ENCODE assay signal across 3 fruit fly cellular contexts in genomic region chr2L:517911-518619, dm6.
TF ChIP-seq lines count a peak whose summit lies in the region.

No protein-coding gene starts in this region.

- TF ChIP-seq CTCF in whole organism, embryonic (GFP tag; optimal IDR thresholded peaks at IDR 0.05; lab: Kevin White, UChicago) = no peak

TF ChIP-seq in whole organism, embryonic, 481 proteins besides CTCF, POLR2A, EP300 and RAD21:
- TF ChIP-seq CG7271 (tag; optimal IDR thresholded peaks at IDR 0.05; lab: Kevin White, UChicago) (peak; percentile 77), cad (GFP tag; optimal IDR thresholded peaks at IDR 0.05; lab: Kevin White, UChicago) (peak; percentile 99), tll (GFP tag; optimal IDR thresholded peaks at IDR 0.05; lab: Kevin White, UChicago) (peak in 1 of 2 experiments; percentile 93), D (optimal IDR thresholded peaks at IDR 0.05; lab: Kevin White, UChicago) (peak; percentile 73), D (GFP tag; optimal IDR thresholded peaks at IDR 0.05; lab: Kevin White, UChicago) (no peak), CG1832 (GFP tag; optimal IDR thresholded peaks at IDR 0.05; lab: Kevin White, UChicago) (peak; percentile 40), CG4854 (GFP tag; optimal IDR thresholded peaks at IDR 0.05; lab: Kevin White, UChicago) (no peak), CG15479 (GFP tag; optimal IDR thresholded peaks at IDR 0.05; lab: Kevin White, UChicago) (peak; percentile 97), prd (optimal IDR thresholded peaks at IDR 0.05; lab: Kevin White, UChicago) (no peak), prd (GFP tag; IDR thresholded peaks at IDR 0.05; lab: Robert Waterston, UW) (peak; percentile 36; the same call in 1 of the 3 replicates), dysf (GFP tag; IDR thresholded peaks at IDR 0.05; lab: Robert Waterston, UW) (0 out of 3 replicates have a peak, but pooled peaks have one; percentile 7), D19A (tag; optimal IDR thresholded peaks at IDR 0.05; lab: Kevin White, UChicago) (peak; percentile 56), mld (GFP tag; IDR thresholded peaks at IDR 0.05; lab: Robert Waterston, UW; ENCODE audit: partially characterized antibody) (no peak), Med (GFP tag; lab: Kevin White, UChicago) (peak; percentile 9), Sox102F (GFP tag; optimal IDR thresholded peaks at IDR 0.05; lab: Kevin White, UChicago) (no peak), CG4404 (GFP tag; IDR thresholded peaks at IDR 0.05; lab: Robert Waterston, UW) (no peak), grn (GFP tag; optimal IDR thresholded peaks at IDR 0.05; lab: Kevin White, UChicago) (peak; percentile 25), fd102C (GFP tag; optimal IDR thresholded peaks at IDR 0.05; lab: Kevin White, UChicago) (peak; percentile 16), zen (tag; optimal IDR thresholded peaks at IDR 0.05; lab: Kevin White, UChicago) (peak; percentile 99)

TF ChIP-seq in whole organism, prepupa, 60 proteins besides CTCF, POLR2A, EP300 and RAD21 (continues in another document):
- TF ChIP-seq OdsH (GFP tag; optimal IDR thresholded peaks at IDR 0.05; lab: Kevin White, UChicago) (peak; percentile 23), Eip78C (GFP tag; lab: Kevin White, UChicago) (peak; percentile 85), Sox15 (GFP tag; optimal IDR thresholded peaks at IDR 0.05; lab: Kevin White, UChicago) (peak; percentile 2), dac (GFP tag; optimal IDR thresholded peaks at IDR 0.05; lab: Kevin White, UChicago) (no peak), Sox14 (GFP tag; optimal IDR thresholded peaks at IDR 0.05; lab: Kevin White, UChicago) (peak; percentile 12), CG8319 (GFP tag; optimal IDR thresholded peaks at IDR 0.05; lab: Kevin White, UChicago) (peak; percentile 13), Sox102F (GFP tag; optimal IDR thresholded peaks at IDR 0.05; lab: Kevin White, UChicago) (peak; percentile 49), CG8119 (GFP tag; IDR thresholded peaks at IDR 0.05; lab: Robert Waterston, UW) (no peak), CG6808 (GFP tag; optimal IDR thresholded peaks at IDR 0.05; lab: Kevin White, UChicago) (no peak), CG32006 (GFP tag; optimal IDR thresholded peaks at IDR 0.05; lab: Kevin White, UChicago) (no peak), CG6854 (GFP tag; optimal IDR thresholded peaks at IDR 0.05; lab: Kevin White, UChicago) (no peak), dsx (GFP tag; optimal IDR thresholded peaks at IDR 0.05; lab: Kevin White, UChicago; ENCODE audit: poor library complexity, severe bottlenecking) (no peak), pdm3 (GFP tag; optimal IDR thresholded peaks at IDR 0.05; lab: Kevin White, UChicago) (peak; percentile 40), fd59A (GFP tag; optimal IDR thresholded peaks at IDR 0.05; lab: Kevin White, UChicago) (no peak), CG3032 (tag; optimal IDR thresholded peaks at IDR 0.05; lab: Kevin White, UChicago) (no peak), CG6163 (GFP tag; IDR thresholded peaks at IDR 0.05; lab: Robert Waterston, UW) (no peak), Ets21C (GFP tag; optimal IDR thresholded peaks at IDR 0.05; lab: Kevin White, UChicago) (peak; percentile 69), vri (GFP tag; optimal IDR thresholded peaks at IDR 0.05; lab: Kevin White, UChicago) (no peak), acj6 (GFP tag; optimal IDR thresholded peaks at IDR 0.05; lab: Kevin White, UChicago) (peak; percentile 19), Hr4 (GFP tag; optimal IDR thresholded peaks at IDR 0.05; lab: Kevin White, UChicago) (no peak), CG11902 (GFP tag; optimal IDR thresholded peaks at IDR 0.05; lab: Kevin White, UChicago) (peak; percentile 13), Ets96B (tag; optimal IDR thresholded peaks at IDR 0.05; lab: Kevin White, UChicago) (peak; percentile 43), CG4318 (GFP tag; optimal IDR thresholded peaks at IDR 0.05; lab: Kevin White, UChicago) (no peak), CG11762 (GFP tag; optimal IDR thresholded peaks at IDR 0.05; lab: Kevin White, UChicago; ENCODE audit: insufficient read depth) (no peak), salr (GFP tag; optimal IDR thresholded peaks at IDR 0.05; lab: Kevin White, UChicago) (no peak), CG11294 (GFP tag; IDR thresholded peaks at IDR 0.05; lab: Robert Waterston, UW) (no peak), eg (GFP tag; IDR thresholded peaks at IDR 0.05; lab: Robert Waterston, UW) (no peak), Eip93F (GFP tag; optimal IDR thresholded peaks at IDR 0.05; lab: Kevin White, UChicago) (no peak), topi (GFP tag; optimal IDR thresholded peaks at IDR 0.05; lab: Kevin White, UChicago) (peak; percentile 63), CG10631 (GFP tag; optimal IDR thresholded peaks at IDR 0.05; lab: Kevin White, UChicago) (peak; percentile 24), CG10669 (GFP tag; optimal IDR thresholded peaks at IDR 0.05; lab: Kevin White, UChicago) (peak; percentile 21), CG16779 (tag; optimal IDR thresholded peaks at IDR 0.05; lab: Kevin White, UChicago) (no peak), Smox (GFP tag; optimal IDR thresholded peaks at IDR 0.05; lab: Kevin White, UChicago) (peak; percentile 44), fkh (GFP tag; optimal IDR thresholded peaks at IDR 0.05; lab: Kevin White, UChicago) (no peak), ss (GFP tag; optimal IDR thresholded peaks at IDR 0.05; lab: Kevin White, UChicago) (no peak), CG34406 (GFP tag; optimal IDR thresholded peaks at IDR 0.05; lab: Kevin White, UChicago) (peak; percentile 36), spab (GFP tag; optimal IDR thresholded peaks at IDR 0.05; lab: Kevin White, UChicago) (peak; percentile 12), cyc (GFP tag; optimal IDR thresholded peaks at IDR 0.05; lab: Kevin White, UChicago) (peak; percentile 38)

TF ChIP-seq in whole organism, pupa, 21 proteins besides CTCF, POLR2A, EP300 and RAD21:
- peak; percentile 22 for TF ChIP-seq Pif1B (GFP tag; optimal IDR thresholded peaks at IDR 0.05; lab: Kevin White, UChicago)
- no peak for TF ChIP-seq CG13204 (GFP tag; optimal IDR thresholded peaks at IDR 0.05; lab: Kevin White, UChicago)
- TF ChIP-seq CG34367 (tag; optimal IDR thresholded peaks at IDR 0.05; lab: Kevin White, UChicago) = no peak
- TF ChIP-seq CG12605 (GFP tag; IDR thresholded peaks at IDR 0.05; lab: Robert Waterston, UW) = no peak
- TF ChIP-seq CG17806 (tag; optimal IDR thresholded peaks at IDR 0.05; lab: Kevin White, UChicago) = peak; percentile 13
- no peak for TF ChIP-seq rn (GFP tag; IDR thresholded peaks at IDR 0.05; lab: Robert Waterston, UW)
- TF ChIP-seq CG8159 (tag; optimal IDR thresholded peaks at IDR 0.05; lab: Kevin White, UChicago) = peak; percentile 45
- TF ChIP-seq fd96Ca (GFP tag; IDR thresholded peaks at IDR 0.05; lab: Robert Waterston, UW) = no peak
- no peak for TF ChIP-seq CG32121 (GFP tag; IDR thresholded peaks at IDR 0.05; lab: Robert Waterston, UW)
- TF ChIP-seq D1 (tag; optimal IDR thresholded peaks at IDR 0.05; lab: Kevin White, UChicago) = no peak
- TF ChIP-seq gl (tag; optimal IDR thresholded peaks at IDR 0.05; lab: Kevin White, UChicago) = no peak
- peak; percentile 19 for TF ChIP-seq CG9948 (tag; optimal IDR thresholded peaks at IDR 0.05; lab: Kevin White, UChicago)
- TF ChIP-seq Ets98B (GFP tag; IDR thresholded peaks at IDR 0.05; lab: Robert Waterston, UW) = no peak
- peak; percentile 16 for TF ChIP-seq Snoo (tag; optimal IDR thresholded peaks at IDR 0.05; lab: Kevin White, UChicago)
- TF ChIP-seq CG14655 (GFP tag; optimal IDR thresholded peaks at IDR 0.05; lab: Kevin White, UChicago) = no peak
- TF ChIP-seq CG15710 (tag; optimal IDR thresholded peaks at IDR 0.05; lab: Kevin White, UChicago) = peak; percentile 35
- TF ChIP-seq Pif1A (GFP tag; optimal IDR thresholded peaks at IDR 0.05; lab: Kevin White, UChicago) = peak; percentile 51
- TF ChIP-seq CG8301 (tag; optimal IDR thresholded peaks at IDR 0.05; lab: Kevin White, UChicago) = no peak
- TF ChIP-seq CG10348 (GFP tag; IDR thresholded peaks at IDR 0.05; lab: Robert Waterston, UW) = no peak
- no peak for TF ChIP-seq EcR (GFP tag; optimal IDR thresholded peaks at IDR 0.05; lab: Kevin White, UChicago)
- TF ChIP-seq CG4496 (GFP tag; IDR thresholded peaks at IDR 0.05; lab: Robert Waterston, UW) = no peak

Comparison
In these comparisons a context has a peak if more than half of its experiments do, and no peak if none do; other contexts are left out.
1. Of the 7 proteins assayed by ChIP-seq in both whole organism, embryonic and whole organism, prepupa: peak only in whole organism, embryonic: none; only in whole organism, prepupa: Blimp-1, Hr39 and Sox102F; in both: none; in neither: 4.